Worm (Caenorhabditis elegans): ENCODE results near the gene sre-35.

Gene sre-35

ce11 chrII:12417996-12418395 is 34.7 kb downstream of the sre-35 start:
- TF ChIP-seq ceh-90 (tag; optimal IDR thresholded peaks at IDR 0.05): no peak
- no peak for TF ChIP-seq fkh-4 (tag; optimal IDR thresholded peaks at IDR 0.05; ENCODE audit: borderline replicate concordance)
- no peak for TF ChIP-seq nhr-237 (tag; optimal IDR thresholded peaks at IDR 0.05)
- TF ChIP-seq sup-37 (GFP tag; optimal IDR thresholded peaks at IDR 0.05): no peak
- TF ChIP-seq aha-1 (tag; optimal IDR thresholded peaks at IDR 0.05): no peak
- TF ChIP-seq mdl-1 (tag; optimal IDR thresholded peaks at IDR 0.05): no peak
- TF ChIP-seq lin-35 (GFP tag; optimal IDR thresholded peaks at IDR 0.05): no peak
- TF ChIP-seq sox-4 (tag; optimal IDR thresholded peaks at IDR 0.05): no peak
- no peak for TF ChIP-seq lsy-2 (tag; optimal IDR thresholded peaks at IDR 0.05)
- no peak for TF ChIP-seq efl-1 (optimal IDR thresholded peaks at IDR 0.05)
- no peak for TF ChIP-seq efl-1 (GFP tag; optimal IDR thresholded peaks at IDR 0.05 in 1 of 2)
- no peak for TF ChIP-seq snpc-4 (tag; optimal IDR thresholded peaks at IDR 0.05)
- TF ChIP-seq irx-1 (tag; optimal IDR thresholded peaks at IDR 0.05): no peak
- TF ChIP-seq unc-130 (tag; optimal IDR thresholded peaks at IDR 0.05): no peak
- TF ChIP-seq zip-4 (GFP tag; optimal IDR thresholded peaks at IDR 0.05): no peak
- peak; percentile 46 for TF ChIP-seq nhr-47 (tag; optimal IDR thresholded peaks at IDR 0.05)
- TF ChIP-seq fkh-8 (tag; optimal IDR thresholded peaks at IDR 0.05): peak; percentile 68
- peak; percentile 99 for TF ChIP-seq hlh-4 (tag; optimal IDR thresholded peaks at IDR 0.05)
- no peak for TF ChIP-seq rnt-1 (tag; optimal IDR thresholded peaks at IDR 0.05)
- TF ChIP-seq mab-9 (GFP tag; IDR thresholded peaks at IDR 0.05): no peak

ce11 chrII:12417514-12417913 is 35.1 kb downstream of the sre-35 start, which contains the start of gene sre-27:
sre-27 (minus strand) TSS chrII:12417614.
- TF ChIP-seq nhr-76 (tag; optimal IDR thresholded peaks at IDR 0.05): no peak
- TF ChIP-seq pag-3 (tag; optimal IDR thresholded peaks at IDR 0.05; ENCODE audit: borderline replicate concordance, insufficient read depth): no peak
- TF ChIP-seq blmp-1 (tag; optimal IDR thresholded peaks at IDR 0.05): no peak
- no peak for TF ChIP-seq sup-37 (GFP tag; optimal IDR thresholded peaks at IDR 0.05)
- TF ChIP-seq unc-62 (GFP tag; optimal IDR thresholded peaks at IDR 0.05): no peak
- no peak for TF ChIP-seq nhr-19 (GFP tag; conservative IDR thresholded peaks at IDR 0.05)
- TF ChIP-seq ceh-8 (GFP tag; optimal IDR thresholded peaks at IDR 0.05): no peak

- TF ChIP-seq mdl-1 (tag; optimal IDR thresholded peaks at IDR 0.05) (no peak), grh-1 (GFP tag; IDR thresholded peaks at IDR 0.05) (no peak), Y116A8C.19 (tag; optimal IDR thresholded peaks at IDR 0.05; ENCODE audit: borderline replicate concordance) (no peak), ceh-8 (GFP tag; optimal IDR thresholded peaks at IDR 0.05) (no peak), nhr-71 (tag; optimal IDR thresholded peaks at IDR 0.05) (no peak), alr-1 (tag; optimal IDR thresholded peaks at IDR 0.05; ENCODE audit: borderline replicate concordance) (no peak), tbx-2 (tag; optimal IDR thresholded peaks at IDR 0.05) (no peak), dpl-1 (GFP tag; optimal IDR thresholded peaks at IDR 0.05) (no peak), nhr-11 (tag; optimal IDR thresholded peaks at IDR 0.05) (no peak), ets-5 (GFP tag; IDR thresholded peaks at IDR 0.05) (no peak), C34B4.2 (tag; optimal IDR thresholded peaks at IDR 0.05) (no peak), nhr-84 (tag; optimal IDR thresholded peaks at IDR 0.05) (no peak), blmp-1 (tag; optimal IDR thresholded peaks at IDR 0.05) (no peak), nhr-28 (tag; optimal IDR thresholded peaks at IDR 0.05) (no peak), efl-3 (GFP tag; optimal IDR thresholded peaks at IDR 0.05) (no peak), nhr-85 (tag) (no peak), nhr-77 (tag; optimal IDR thresholded peaks at IDR 0.05) (no peak)
Observed at ce11 chrII:12414805-12415204, 37.8 kb downstream of the sre-35 start, which contains the start of gene Y57A10C.11. Y57A10C.11 (minus strand) TSS chrII:12414905.

All from whole organism, L1 larva.